Fruit fly (Drosophila melanogaster): ENCODE data around the gene CG43725.

CG43725 gene

DNA sequence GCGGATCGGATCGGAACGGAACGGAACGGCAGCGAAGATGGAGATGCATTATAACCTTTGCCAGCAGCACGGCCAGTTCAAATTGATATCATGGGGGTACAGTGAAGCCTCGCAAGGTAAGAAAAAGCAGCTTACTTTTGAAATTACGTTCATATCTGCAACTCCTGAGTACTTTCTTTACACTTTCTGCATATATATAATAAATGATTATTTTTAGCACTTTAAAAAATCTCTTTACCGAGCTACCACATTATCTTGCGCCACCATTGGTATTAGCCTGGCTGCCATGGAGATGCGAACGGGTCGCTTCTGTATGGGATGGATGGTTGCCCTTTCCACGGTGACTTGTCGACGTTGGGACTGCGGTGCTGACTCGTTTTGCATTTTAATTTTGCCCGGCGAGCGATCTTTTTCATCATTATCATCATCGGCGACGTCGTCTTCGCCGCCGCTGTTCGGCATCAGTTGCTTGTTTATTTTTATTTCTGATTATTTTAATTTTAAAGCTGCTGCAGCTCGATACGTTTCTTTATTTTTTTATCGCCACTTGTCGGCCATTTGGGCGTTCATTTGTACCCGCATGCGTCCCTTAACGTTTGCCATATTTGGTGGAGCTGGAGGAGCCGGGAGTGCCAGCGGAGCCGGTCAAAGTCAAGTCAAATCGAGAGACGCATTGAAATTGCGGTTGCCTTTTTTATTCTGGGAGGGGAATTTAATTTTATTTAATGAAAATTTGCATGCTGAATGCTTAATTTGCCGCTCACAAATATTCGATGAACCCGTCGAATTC is 22.1 kb upstream of the CG43725 start (continued):
- TF ChIP-seq esn (GFP tag; optimal IDR thresholded peaks at IDR 0.05) (peak; percentile 93), CG8319 (GFP tag; optimal IDR thresholded peaks at IDR 0.05) (peak; percentile 93), CG6276 (GFP tag; optimal IDR thresholded peaks at IDR 0.05) (peak; percentile 52), CG7368 (GFP tag; optimal IDR thresholded peaks at IDR 0.05) (peak; percentile 85), fd85E (GFP tag; optimal IDR thresholded peaks at IDR 0.05) (peak; percentile 79), CG3032 (tag; optimal IDR thresholded peaks at IDR 0.05) (peak; percentile 89), CG10631 (GFP tag; optimal IDR thresholded peaks at IDR 0.05) (peak; percentile 90), fkh (GFP tag; optimal IDR thresholded peaks at IDR 0.05) (no peak), Ets96B (tag; optimal IDR thresholded peaks at IDR 0.05) (peak; percentile 91), CG6792 (GFP tag; optimal IDR thresholded peaks at IDR 0.05) (peak; percentile 93), Gug (GFP tag; IDR thresholded peaks at IDR 0.05) (peak; percentile 66), svp (GFP tag) (peak; percentile 100), CG3919 (GFP tag; optimal IDR thresholded peaks at IDR 0.05) (peak; percentile 92), CG11294 (GFP tag; IDR thresholded peaks at IDR 0.05) (no peak), CG4318 (GFP tag; optimal IDR thresholded peaks at IDR 0.05) (no peak), CG1621 (tag; optimal IDR thresholded peaks at IDR 0.05) (peak; percentile 86), Hr39 (GFP tag; optimal IDR thresholded peaks at IDR 0.05) (peak; percentile 87), salr (GFP tag; optimal IDR thresholded peaks at IDR 0.05) (peak; percentile 33 to 71), CG9139 (GFP tag; optimal IDR thresholded peaks at IDR 0.05) (peak; percentile 79)

DNA sequence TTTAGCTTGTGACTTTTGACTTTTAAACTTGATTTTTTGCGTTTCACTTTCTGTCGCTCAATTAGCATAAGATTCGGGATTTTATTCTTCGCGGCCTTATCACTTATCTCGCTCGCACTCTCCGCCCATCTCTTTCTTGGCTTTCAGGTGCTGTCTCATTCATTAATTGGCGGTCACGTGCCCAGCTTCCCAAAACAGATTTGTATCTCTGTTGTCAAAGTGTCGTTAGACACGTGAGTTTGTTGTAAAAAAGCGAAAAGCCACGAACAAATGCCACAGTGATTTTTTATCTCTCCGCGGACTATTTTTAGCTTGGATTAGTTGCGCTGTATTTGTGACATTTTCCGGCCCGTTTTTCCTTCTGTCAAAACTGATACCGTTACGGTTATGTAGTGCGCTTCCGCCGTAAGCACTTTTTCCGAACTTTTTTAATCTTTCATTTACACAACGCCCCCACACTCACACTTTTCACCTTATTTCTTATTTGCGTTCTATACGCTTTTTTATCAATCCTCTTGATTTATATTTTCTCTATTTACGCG is 18.5 kb upstream of the CG43725 start:
- TF ChIP-seq topi (GFP tag; optimal IDR thresholded peaks at IDR 0.05) (no peak), eg (GFP tag; IDR thresholded peaks at IDR 0.05) (no peak), CG6792 (GFP tag; optimal IDR thresholded peaks at IDR 0.05) (no peak), fd85E (GFP tag; optimal IDR thresholded peaks at IDR 0.05) (no peak), Sox14 (GFP tag; optimal IDR thresholded peaks at IDR 0.05) (no peak), CG34406 (GFP tag; optimal IDR thresholded peaks at IDR 0.05) (no peak), Hr39 (GFP tag; optimal IDR thresholded peaks at IDR 0.05) (no peak), Blimp-1 (GFP tag; optimal IDR thresholded peaks at IDR 0.05) (no peak), cyc (GFP tag; optimal IDR thresholded peaks at IDR 0.05) (no peak)

DNA sequence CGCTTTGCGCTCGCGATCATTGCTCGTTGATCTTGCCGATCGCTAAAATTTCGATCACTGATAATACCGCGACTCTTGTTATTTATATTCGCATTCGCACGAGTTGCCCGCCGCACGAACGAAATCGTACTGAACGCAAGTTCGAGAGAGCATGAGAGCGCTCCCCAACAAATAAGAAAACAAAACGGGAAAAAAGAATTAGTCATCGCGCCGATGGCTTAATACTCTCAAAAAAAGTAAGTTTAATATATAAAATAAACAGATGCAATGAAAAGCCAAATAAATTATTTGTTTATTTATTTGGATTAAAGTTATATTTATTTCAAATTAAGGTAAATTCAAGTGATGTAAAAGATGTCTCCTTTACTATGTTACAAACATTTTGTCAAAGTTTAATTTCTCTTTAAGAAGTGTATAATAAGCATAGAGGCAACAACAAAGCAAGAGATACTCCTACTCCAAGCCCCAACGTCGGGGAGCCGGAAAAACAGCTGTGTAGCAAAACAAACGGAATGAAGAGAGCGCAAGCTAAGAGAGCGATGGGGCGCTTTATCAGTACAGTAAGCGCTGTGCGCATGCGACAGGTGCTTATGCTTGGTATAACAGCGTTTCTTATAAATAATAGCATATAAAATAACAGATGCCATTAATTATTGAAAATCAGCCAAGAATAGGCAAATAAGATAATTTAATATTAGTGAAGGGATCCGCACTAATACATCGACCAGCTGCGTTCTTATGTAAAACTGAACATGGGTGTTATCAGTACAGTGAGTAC is 17.8 kb upstream of the CG43725 start:
- TF ChIP-seq fd59A (GFP tag; optimal IDR thresholded peaks at IDR 0.05) (peak; percentile 60), CG1621 (tag; optimal IDR thresholded peaks at IDR 0.05) (peak; percentile 40), CG4318 (GFP tag; optimal IDR thresholded peaks at IDR 0.05) (peak; percentile 23), CG3919 (GFP tag; optimal IDR thresholded peaks at IDR 0.05) (peak; percentile 79), CG7368 (GFP tag; optimal IDR thresholded peaks at IDR 0.05) (peak; percentile 71), acj6 (GFP tag; optimal IDR thresholded peaks at IDR 0.05) (peak; percentile 70), CG6792 (GFP tag; optimal IDR thresholded peaks at IDR 0.05) (peak; percentile 73), CG6808 (GFP tag; optimal IDR thresholded peaks at IDR 0.05) (peak; percentile 78), eg (GFP tag; IDR thresholded peaks at IDR 0.05) (peak; percentile 66), Smox (GFP tag; optimal IDR thresholded peaks at IDR 0.05) (peak; percentile 68), pdm3 (GFP tag; optimal IDR thresholded peaks at IDR 0.05) (peak; percentile 75), Hr38 (GFP tag; optimal IDR thresholded peaks at IDR 0.05) (no peak), CG9139 (GFP tag; optimal IDR thresholded peaks at IDR 0.05) (peak; percentile 76), topi (GFP tag; optimal IDR thresholded peaks at IDR 0.05) (peak; percentile 81), fd85E (GFP tag; optimal IDR thresholded peaks at IDR 0.05) (no peak), esn (GFP tag; optimal IDR thresholded peaks at IDR 0.05) (peak; percentile 88), Eip78C (GFP tag) (peak; percentile 96), Sox14 (GFP tag; optimal IDR thresholded peaks at IDR 0.05) (peak; percentile 70), CG10631 (GFP tag; optimal IDR thresholded peaks at IDR 0.05) (peak; percentile 70), CG16779 (tag; optimal IDR thresholded peaks at IDR 0.05) (peak; percentile 80), cyc (GFP tag; optimal IDR thresholded peaks at IDR 0.05) (peak; percentile 55), fkh (GFP tag; optimal IDR thresholded peaks at IDR 0.05) (peak; percentile 64), achi (GFP tag; optimal IDR thresholded peaks at IDR 0.05) (peak; percentile 66), dac (GFP tag; optimal IDR thresholded peaks at IDR 0.05) (peak; percentile 3), dsx (GFP tag; optimal IDR thresholded peaks at IDR 0.05; ENCODE audit: poor library complexity, severe bottlenecking) (peak; percentile 82), CG15336 (GFP tag; IDR thresholded peaks at IDR 0.05) (peak; percentile 71), CG8119 (GFP tag; IDR thresholded peaks at IDR 0.05) (peak; percentile 84), CG31627 (GFP tag; optimal IDR thresholded peaks at IDR 0.05) (peak; percentile 66), CG32006 (GFP tag; optimal IDR thresholded peaks at IDR 0.05) (peak; percentile 86), Sox102F (GFP tag; optimal IDR thresholded peaks at IDR 0.05) (peak; percentile 69), salr (GFP tag; optimal IDR thresholded peaks at IDR 0.05) (peak; percentile 47 to 82), Hr4 (GFP tag; optimal IDR thresholded peaks at IDR 0.05) (peak; percentile 77)

Data from whole organism, prepupa.